Fruit fly (Drosophila melanogaster): Measurements from ENCODE around the gene MEP-1.

MEP-1 gene

DNA sequence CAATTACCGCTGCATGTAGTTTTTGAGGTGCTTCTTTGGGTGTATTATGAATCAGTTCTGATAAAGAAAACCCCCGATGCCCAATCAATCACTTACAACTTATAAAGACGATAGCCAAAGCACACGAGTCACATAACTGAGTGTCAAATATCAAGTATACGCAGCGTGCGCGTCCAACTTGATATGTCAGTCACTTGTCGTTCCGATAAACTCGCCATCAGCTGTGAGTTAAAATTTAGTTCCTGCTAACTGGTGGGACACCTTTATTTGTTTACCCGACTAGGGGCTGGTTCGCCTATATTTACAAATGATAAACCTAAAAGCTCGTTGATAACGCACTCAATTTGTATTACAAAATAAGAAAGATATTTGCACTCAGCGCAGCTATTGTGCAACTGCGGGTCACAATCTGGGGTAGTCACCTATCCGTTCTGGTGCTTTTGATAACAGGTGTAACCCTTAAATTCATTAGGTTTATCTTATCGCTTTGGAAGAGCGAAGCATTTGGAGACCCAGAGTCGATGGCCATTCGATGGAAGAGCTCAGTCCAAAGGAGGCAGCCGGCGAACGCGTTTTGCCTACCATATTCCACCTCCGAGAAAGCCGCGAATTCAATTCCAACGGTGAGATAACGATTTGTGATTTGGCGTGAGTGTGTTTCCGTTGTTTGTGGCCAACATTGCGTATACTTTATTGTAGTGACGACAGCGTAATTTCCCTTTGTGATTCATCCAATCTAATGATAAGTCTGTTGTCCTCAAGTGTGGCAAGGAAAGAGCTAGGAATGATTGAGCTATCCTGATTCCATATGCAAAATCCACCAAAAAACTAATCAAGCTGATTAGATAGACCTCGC is 16.2 kb downstream of the MEP-1 start, which contains the start of gene CG1246:
CG1246 (plus strand) TSS at position 526 of the 856 bp plus-strand sequence.
- no peak for TF ChIP-seq CG17801 (GFP tag; optimal IDR thresholded peaks at IDR 0.05; ENCODE audit: partially characterized antibody)

DNA sequence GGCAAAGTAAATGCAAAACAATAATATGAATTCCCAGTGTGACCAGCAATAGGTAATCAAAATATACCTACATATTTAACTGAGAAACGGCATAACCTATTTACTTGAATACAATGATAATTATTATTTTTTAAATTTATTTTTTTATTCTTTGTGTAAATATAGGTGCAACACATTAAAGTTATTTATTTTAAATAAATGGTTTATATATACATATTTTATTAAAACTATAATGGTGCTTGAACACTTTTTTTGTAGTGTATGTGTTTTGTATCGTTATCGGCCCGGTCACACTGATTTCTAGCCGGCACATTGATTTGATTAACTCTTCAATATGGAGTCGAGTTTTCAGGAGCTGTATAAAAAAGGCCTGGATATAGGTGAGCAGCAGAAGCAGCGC is 20.3 kb downstream of the MEP-1 start, which contains the start of the genes ProRS-m, CG42304 and Snup:
ProRS-m (minus strand) TSS at position 51 of the 400 bp plus-strand sequence.
CG42304 (plus strand) TSS at position 289 of the 400 bp plus-strand sequence.
Snup (plus strand) TSS at position 289 of the 400 bp plus-strand sequence.
- TF ChIP-seq CG17801 (GFP tag; optimal IDR thresholded peaks at IDR 0.05; ENCODE audit: partially characterized antibody), result peak; percentile 71

DNA sequence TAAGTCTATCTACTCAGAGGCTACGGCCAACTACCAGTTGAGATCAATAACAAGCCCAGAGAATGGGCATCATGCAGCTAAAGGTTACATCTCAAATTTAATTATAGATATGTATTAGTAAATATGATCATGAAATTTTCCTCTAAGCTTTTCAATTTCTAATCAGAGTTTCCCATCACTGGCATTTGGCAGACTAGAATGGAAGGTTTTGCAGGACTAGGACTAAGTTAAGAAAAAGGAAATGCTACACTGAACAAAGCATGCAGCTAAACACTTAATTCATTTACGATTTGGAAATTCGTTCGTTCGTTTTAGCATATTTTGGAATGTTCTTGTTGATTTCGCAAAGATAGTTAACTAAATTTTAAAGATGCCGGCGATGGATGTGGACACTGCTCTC is 27.8 kb downstream of the MEP-1 start, which contains the start of gene CG33233:
CG33233 (plus strand) TSS at position 301 of the 400 bp plus-strand sequence.
- no peak for TF ChIP-seq CG17801 (GFP tag; optimal IDR thresholded peaks at IDR 0.05; ENCODE audit: partially characterized antibody)

DNA sequence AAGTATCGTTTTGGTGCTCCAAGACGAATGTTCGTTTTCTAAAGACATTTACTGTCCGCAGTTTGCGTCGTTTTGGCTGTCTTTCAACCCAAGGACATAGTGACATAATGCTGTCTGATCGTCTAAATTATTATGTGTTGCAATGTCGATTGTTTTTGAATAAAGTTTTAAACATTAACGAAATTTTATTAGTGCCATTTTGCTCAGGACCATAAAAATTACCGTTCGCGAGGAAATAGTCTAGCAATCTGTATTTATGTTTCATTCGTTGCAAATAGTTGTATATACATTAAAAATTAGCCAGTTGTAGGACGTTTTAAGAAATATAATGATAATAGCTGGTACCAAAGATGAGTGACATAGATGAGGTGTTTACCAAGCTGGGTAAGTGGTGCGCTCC is 29.8 kb downstream of the MEP-1 start, which contains the start of gene CG33234:
CG33234 (plus strand) TSS at position 301 of the 400 bp plus-strand sequence.
- TF ChIP-seq CG17801 (GFP tag; optimal IDR thresholded peaks at IDR 0.05; ENCODE audit: partially characterized antibody), result no peak
